Fruit fly (Drosophila melanogaster) whole organism, embryonic: Measurements from ENCODE around the gene kraken.

ENCODE experiments used
- CG11504 ChIP-seq: fragments of 200-800 bp; sonication (Bioruptor generic); optimal IDR thresholded peaks from 3 replicates; lab custom pipeline; 2019; ENCODE audit warnings: missing biosample characterization, mild to moderate bottlenecking, missing genetic modification characterization, moderate library complexity
- CG11723 ChIP-seq: fragments of 200-800 bp; sonication (Bioruptor generic); optimal IDR thresholded peaks from 2 replicates; lab custom pipeline; 2017; ENCODE audit warnings: missing biosample characterization, mild to moderate bottlenecking, missing genetic modification characterization
- CG12391 ChIP-seq: fragments of 200-800 bp; sonication (Bioruptor generic); optimal IDR thresholded peaks from 3 replicates; lab custom pipeline; 2018; ENCODE audit warnings: missing biosample characterization, mild to moderate bottlenecking, missing genetic modification characterization, moderate library complexity
- CG13424 ChIP-seq: fragments of 200-800 bp; sonication (Bioruptor generic); optimal IDR thresholded peaks from 2 replicates; lab custom pipeline; 2019; ENCODE audit warnings: missing biosample characterization, mild to moderate bottlenecking, missing genetic modification characterization, moderate library complexity
- CG17186 ChIP-seq: fragments of 200-800 bp; sonication (Bioruptor generic); optimal IDR thresholded peaks from 3 replicates; lab custom pipeline; 2017; ENCODE audit warnings: missing biosample characterization, missing genetic modification reagents, missing genetic modification characterization
- CG17829 ChIP-seq: fragments of 200-800 bp; optimal IDR thresholded peaks from 2 replicates; lab custom pipeline; 2019; ENCODE audit warnings: missing biosample characterization, mild to moderate bottlenecking, missing genetic modification characterization, moderate library complexity
- CG2889 ChIP-seq: fragments of 200-800 bp; sonication (Bioruptor generic); IDR thresholded peaks from 3 replicates; pipeline ENCODE4 v1.3.6; 2022; ENCODE audit warnings: missing biosample characterization, missing genetic modification characterization
- CG3163 ChIP-seq: fragments of 200-800 bp; sonication (Bioruptor generic); optimal IDR thresholded peaks from 3 replicates; lab custom pipeline; 2016; ENCODE audit warnings: missing biosample characterization, missing genetic modification characterization
- CG32767 ChIP-seq: fragments of 200-800 bp; sonication (Bioruptor generic); IDR thresholded peaks from 2 replicates; pipeline ENCODE4 v1.3.6; 2022; ENCODE audit warnings: missing biosample characterization, missing genetic modification characterization
- CG34376 ChIP-seq: fragments of 200-800 bp; sonication (Bioruptor generic); optimal IDR thresholded peaks from 2 replicates; lab custom pipeline; 2018; ENCODE audit warnings: missing biosample characterization, mild to moderate bottlenecking, missing genetic modification characterization
- CG3726 ChIP-seq: fragments of 200-800 bp; sonication (Bioruptor generic); IDR thresholded peaks from 3 replicates; pipeline ENCODE4, ENCODE4 v1.3.6; 2022; ENCODE audit warnings: missing biosample characterization, missing genetic modification characterization
- CG3847 ChIP-seq: fragments of 200-800 bp; sonication (Bioruptor generic); IDR thresholded peaks from 2 replicates; pipeline ENCODE4 v1.3.6; 2022; ENCODE audit warnings: missing biosample characterization, missing genetic modification characterization
- CG42726 ChIP-seq: fragments of 200-800 bp; sonication (Bioruptor generic); IDR thresholded peaks from 2 replicates; pipeline ENCODE4 v1.3.6; 2022; ENCODE audit warnings: missing biosample characterization, missing genetic modification characterization; ENCODE audit not compliant: partially characterized antibody
- CG4617 ChIP-seq: fragments of 200-800 bp; sonication (Bioruptor generic); optimal IDR thresholded peaks from 3 replicates; lab custom pipeline; 2016; ENCODE audit warnings: missing biosample characterization, missing genetic modification characterization, borderline replicate concordance
- CG4707 ChIP-seq: fragments of 200-800 bp; sonication (Bioruptor generic); optimal IDR thresholded peaks from 2 replicates; lab custom pipeline; 2018; ENCODE audit warnings: missing biosample characterization, mild to moderate bottlenecking, missing genetic modification characterization, moderate library complexity
- CG4820 ChIP-seq: fragments of 200-800 bp; sonication (Bioruptor generic); optimal IDR thresholded peaks from 3 replicates; lab custom pipeline; 2016; ENCODE audit warnings: missing biosample characterization, missing genetic modification characterization
- CG6854 ChIP-seq: fragments of 200-800 bp; sonication (Bioruptor generic); optimal IDR thresholded peaks from 3 replicates; lab custom pipeline; 2017; ENCODE audit warnings: missing biosample characterization, mild to moderate bottlenecking, missing genetic modification characterization
- CG9797 ChIP-seq: fragments of 200-800 bp; sonication (Bioruptor generic); optimal IDR thresholded peaks from 3 replicates; lab custom pipeline; 2018; ENCODE audit warnings: missing biosample characterization, mild to moderate bottlenecking, missing genetic modification characterization
- D ChIP-seq, 2 experiments: fragments of 200-800 bp in 1 of 2; fragments of >200 bp in 1 of 2; sonication (Bioruptor generic) in 1 of 2; optimal IDR thresholded peaks; 2 replicates in 1 of 2; 3 replicates in 1 of 2; lab custom pipeline; 2017; ENCODE audit warnings: mild to moderate bottlenecking in 1 of 2, missing biosample characterization in 1 of 2, missing genetic modification characterization in 1 of 2, missing genetic modification reagents in 1 of 2
- D19B ChIP-seq: fragments of 200-800 bp; sonication (Bioruptor generic); optimal IDR thresholded peaks from 2 replicates; lab custom pipeline; 2017; ENCODE audit warnings: missing biosample characterization, mild to moderate bottlenecking, missing genetic modification characterization
- Dbx ChIP-seq: fragments of 200-800 bp; sonication (Bioruptor generic); IDR thresholded peaks from 3 replicates; pipeline ENCODE4 v1.3.6; 2022; ENCODE audit warnings: missing biosample characterization, missing genetic modification characterization
- Dll ChIP-seq: fragments of 200-800 bp; sonication (Bioruptor generic); IDR thresholded peaks from 4 replicates; pipeline ENCODE4 v1.3.6; 2022; ENCODE audit warnings: missing biosample characterization, missing genetic modification characterization; ENCODE audit not compliant: partially characterized antibody
- Dref ChIP-seq: fragments of 200-800 bp; sonication (Bioruptor generic); IDR thresholded peaks from 2 replicates; pipeline ENCODE4 v1.3.6; 2022; ENCODE audit warnings: missing biosample characterization, missing genetic modification characterization
- E2f2 ChIP-seq: fragments of 200-800 bp; sonication (Bioruptor generic); IDR thresholded peaks from 2 replicates; pipeline ENCODE4 v1.3.6; 2022; ENCODE audit warnings: missing biosample characterization, missing genetic modification characterization
- Hmr ChIP-seq: fragments of 200-800 bp; sonication (Bioruptor generic); optimal IDR thresholded peaks from 3 replicates; lab custom pipeline; 2017; ENCODE audit warnings: mild to moderate bottlenecking, missing biosample characterization, missing genetic modification reagents, missing genetic modification characterization
- Max ChIP-seq: fragments of 200-800 bp; sonication (Bioruptor generic); optimal IDR thresholded peaks from 2 replicates; lab custom pipeline; 2016; ENCODE audit warnings: missing biosample characterization, mild to moderate bottlenecking, missing genetic modification characterization
- NK7.1 ChIP-seq: fragments of 200-800 bp; sonication (Bioruptor generic); optimal IDR thresholded peaks from 3 replicates; lab custom pipeline; 2016; ENCODE audit warnings: missing biosample characterization, missing genetic modification characterization
- Oli ChIP-seq: fragments of 200-800 bp; sonication (Bioruptor generic); optimal IDR thresholded peaks from 2 replicates; lab custom pipeline; 2018; ENCODE audit warnings: missing biosample characterization, mild to moderate bottlenecking, missing genetic modification characterization, moderate library complexity
- PHDP ChIP-seq: fragments of 200-800 bp; sonication (Bioruptor generic); optimal IDR thresholded peaks from 3 replicates; lab custom pipeline; 2018; ENCODE audit warnings: missing biosample characterization, mild to moderate bottlenecking, missing genetic modification characterization, moderate library complexity
- Sry-δ ChIP-seq: fragments of 200-800 bp; sonication (Bioruptor generic); optimal IDR thresholded peaks from 2 replicates; lab custom pipeline; 2016; ENCODE audit warnings: missing biosample characterization, missing genetic modification characterization
- Stat92E ChIP-seq, 3 experiments: fragments of >200 bp in 2 of 3; fragments of 200-800 bp in 1 of 3; sonication (Bioruptor generic) in 1 of 3; optimal IDR thresholded peaks; 2 replicates each; lab custom pipeline; 2017 to 2019; ENCODE audit warnings: missing biosample characterization in 3 of 3, missing genetic modification characterization in 3 of 3, mild to moderate bottlenecking in 1 of 3, moderate library complexity in 1 of 3
- TFAM ChIP-seq: fragments of 200-800 bp; sonication (Bioruptor generic); optimal IDR thresholded peaks from 2 replicates; lab custom pipeline; 2017; ENCODE audit warnings: missing biosample characterization, missing genetic modification characterization, inconsistent platforms
- Usf ChIP-seq: fragments of 200-800 bp; sonication (Bioruptor generic); optimal IDR thresholded peaks from 2 replicates; lab custom pipeline; 2017; ENCODE audit warnings: missing genotype, missing biosample characterization, missing genetic modification characterization
- ap ChIP-seq: fragments of 200-800 bp; sonication (Bioruptor generic); IDR thresholded peaks from 2 replicates; pipeline ENCODE4 v1.3.6; 2022; ENCODE audit warnings: missing biosample characterization, missing genetic modification characterization
- ato ChIP-seq: fragments of 200-800 bp; sonication (Bioruptor generic); IDR thresholded peaks from 2 replicates; pipeline ENCODE4 v1.3.6; 2022; ENCODE audit warnings: missing biosample characterization, missing genetic modification characterization; ENCODE audit not compliant: partially characterized antibody
- caup ChIP-seq: fragments of 200-800 bp; sonication (Bioruptor generic); optimal IDR thresholded peaks from 3 replicates; lab custom pipeline; 2017; ENCODE audit warnings: missing biosample characterization, mild to moderate bottlenecking, missing genetic modification characterization, moderate library complexity; ENCODE audit not compliant: severe bottlenecking
- ci ChIP-seq: fragments of 200-800 bp; sonication (Bioruptor generic); IDR thresholded peaks from 3 replicates; pipeline ENCODE4 v1.3.6; 2022; ENCODE audit warnings: missing biosample characterization, missing genetic modification characterization
- crol ChIP-seq: fragments of 200-800 bp; sonication (Bioruptor generic); IDR thresholded peaks from 2 replicates; pipeline ENCODE4 v1.3.6; 2022; ENCODE audit warnings: missing biosample characterization, missing genetic modification characterization
- ewg ChIP-seq: fragments of 200-800 bp; sonication (Bioruptor generic); optimal IDR thresholded peaks from 3 replicates; lab custom pipeline; 2017; ENCODE audit warnings: mild to moderate bottlenecking, missing biosample characterization, missing genetic modification reagents, missing genetic modification characterization
- gfzf ChIP-seq: fragments of 200-800 bp; sonication (Bioruptor generic); optimal IDR thresholded peaks from 2 replicates; lab custom pipeline; 2016; ENCODE audit warnings: missing biosample characterization, mild to moderate bottlenecking, missing genetic modification characterization, moderate library complexity
- gro ChIP-seq: fragments of 200-800 bp; sonication (Bioruptor generic); optimal IDR thresholded peaks from 2 replicates; lab custom pipeline; 2016; ENCODE audit warnings: missing biosample characterization, missing genetic modification characterization
- gsb-n ChIP-seq: fragments of 200-800 bp; sonication (Bioruptor generic); optimal IDR thresholded peaks from 3 replicates; lab custom pipeline; 2018; ENCODE audit warnings: missing biosample characterization, mild to moderate bottlenecking, missing genetic modification characterization
- kay ChIP-seq: fragments of 200-800 bp; sonication (Bioruptor generic); optimal IDR thresholded peaks from 2 replicates; lab custom pipeline; 2016; ENCODE audit warnings: missing biosample characterization, missing genetic modification characterization
- oc ChIP-seq: fragments of 200-800 bp; sonication (Bioruptor generic); optimal IDR thresholded peaks from 2 replicates; lab custom pipeline; 2018; ENCODE audit warnings: missing biosample characterization, mild to moderate bottlenecking, missing genetic modification characterization, moderate library complexity
- pita ChIP-seq: fragments of 200-800 bp; sonication (Bioruptor generic); optimal IDR thresholded peaks from 2 replicates; lab custom pipeline; 2017; ENCODE audit warnings: missing biosample characterization, mild to moderate bottlenecking, missing genetic modification characterization
- pnt ChIP-seq: fragments of 200-800 bp; sonication (Bioruptor generic); optimal IDR thresholded peaks from 3 replicates; lab custom pipeline; 2016; ENCODE audit warnings: missing biosample characterization, missing genetic modification characterization
- seq ChIP-seq: fragments of 200-800 bp; sonication (Bioruptor generic); IDR thresholded peaks from 2 replicates; pipeline ENCODE4 v1.3.6; 2022; ENCODE audit warnings: missing biosample characterization, missing genetic modification characterization
- trem ChIP-seq: fragments of 200-800 bp; optimal IDR thresholded peaks from 3 replicates; lab custom pipeline; 2019; ENCODE audit warnings: missing biosample characterization, mild to moderate bottlenecking, missing genetic modification characterization, moderate library complexity

Gene kraken

DNA sequence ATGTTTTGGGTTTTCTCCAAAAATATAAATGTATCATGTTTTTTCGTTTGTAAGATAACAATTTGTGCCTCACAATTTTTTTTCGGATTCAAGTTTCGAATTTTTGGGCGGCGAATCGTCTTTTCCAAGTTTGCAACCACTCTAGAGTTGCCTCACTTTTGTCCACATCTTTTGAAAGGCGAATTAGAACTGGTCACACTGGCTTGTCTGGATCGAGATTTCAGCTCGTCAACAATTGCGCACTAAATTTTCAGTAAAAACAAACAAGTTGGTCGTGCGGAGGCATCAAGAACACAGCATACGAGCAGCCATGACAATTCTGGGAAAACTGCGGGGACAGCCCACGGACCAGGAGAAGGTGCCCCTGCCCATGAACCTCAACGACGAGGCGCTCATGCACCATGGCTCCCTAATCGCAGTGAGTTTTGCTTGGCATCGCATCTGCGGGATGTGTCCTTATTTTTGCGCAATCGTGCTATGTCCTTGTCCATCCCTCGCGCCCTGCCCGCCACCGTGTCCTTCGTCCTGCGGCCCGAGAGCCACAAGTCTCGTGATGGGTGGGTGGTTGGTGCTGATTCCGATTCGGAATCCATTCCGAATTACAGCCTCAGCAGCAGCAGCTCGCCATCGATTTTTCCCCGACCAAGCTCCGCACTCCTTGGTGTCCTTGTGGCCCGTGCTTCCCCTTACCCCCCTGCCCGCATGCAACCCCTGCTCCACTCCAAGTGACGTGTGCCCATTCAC lies 31.2 kb upstream of the kraken start, which contains the start of gene CG3662 (continued):
- TF ChIP-seq caup (GFP tag; lab: Kevin White, UChicago) (peak; percentile 18), CG32767 (GFP tag; lab: Robert Waterston, UW) (0 out of 2 replicates have a peak, but pooled peaks have one; percentile 32), ap (GFP tag; lab: Robert Waterston, UW) (no peak), gsb-n (tag; lab: Kevin White, UChicago) (no peak), CG3163 (GFP tag; lab: Kevin White, UChicago) (no peak), Dbx (GFP tag; lab: Robert Waterston, UW) (peak; percentile 5; the same call in 1 of the 3 replicates), CG17186 (GFP tag; lab: Kevin White, UChicago) (peak; percentile 83), CG17829 (tag; lab: Kevin White, UChicago) (peak; percentile 7), oc (tag; lab: Kevin White, UChicago) (no peak), pnt (GFP tag; lab: Kevin White, UChicago) (no peak), CG11723 (GFP tag; lab: Kevin White, UChicago) (no peak), CG4820 (GFP tag; lab: Kevin White, UChicago) (no peak), E2f2 (GFP tag; lab: Robert Waterston, UW) (peak; percentile 99), CG9797 (GFP tag; lab: Kevin White, UChicago) (peak; percentile 89), Stat92E (GFP tag; optimal IDR thresholded peaks at IDR 0.05; lab: Kevin White, UChicago) (peak in 1 of 3 experiments; percentile 29), gfzf (peak; percentile 97), CG6854 (GFP tag; lab: Kevin White, UChicago) (no peak), CG3726 (no peak), CG13424 (tag; lab: Kevin White, UChicago) (no peak), D (optimal IDR thresholded peaks at IDR 0.05; lab: Kevin White, UChicago) (no peak), D (GFP tag; optimal IDR thresholded peaks at IDR 0.05; lab: Kevin White, UChicago) (no peak), CG42726 (peak; percentile 49; the same call in 1 of the 2 replicates), D19B (GFP tag; lab: Kevin White, UChicago) (no peak), CG34376 (GFP tag; lab: Kevin White, UChicago) (peak; percentile 46), CG12391 (tag; lab: Kevin White, UChicago) (peak; percentile 17), kay (GFP tag; lab: Kevin White, UChicago) (no peak), gro (GFP tag; lab: Kevin White, UChicago) (peak; percentile 33), Dref (GFP tag; lab: Robert Waterston, UW) (peak; percentile 54), NK7.1 (GFP tag; lab: Kevin White, UChicago) (no peak), ci (peak; percentile 72; the same call in 2 of the 3 replicates), crol (GFP tag; lab: Robert Waterston, UW) (peak; percentile 87), ewg (GFP tag; lab: Kevin White, UChicago) (peak; percentile 94), Max (GFP tag; lab: Kevin White, UChicago) (no peak), CG11504 (tag; lab: Kevin White, UChicago) (peak; percentile 46), Usf (GFP tag; lab: Kevin White, UChicago) (no peak), pita (peak; percentile 73), seq (GFP tag; lab: Robert Waterston, UW) (no peak), Dll (peak; percentile 49; the same call in 2 of the 4 replicates), CG3847 (GFP tag; lab: Robert Waterston, UW) (peak; percentile 72), Sry-δ (peak; percentile 49), CG2889 (GFP tag; lab: Robert Waterston, UW) (no peak), trem (tag; lab: Kevin White, UChicago) (peak; percentile 76), ato (GFP tag; lab: Robert Waterston, UW) (peak; percentile 40), Oli (tag; lab: Kevin White, UChicago) (no peak), CG4617 (GFP tag; lab: Kevin White, UChicago) (peak; percentile 87), TFAM (no peak), CG4707 (no peak), Hmr (GFP tag; lab: Kevin White, UChicago) (peak; percentile 47), PHDP (peak; percentile 3)
